Fruit fly (Drosophila melanogaster) whole organism, embryonic: ENCODE results near the gene HUWE1.

ENCODE experiments used
- C15 ChIP-seq: fragments of 200-800 bp; sonication (Bioruptor generic); IDR thresholded peaks from 3 replicates; pipeline ENCODE4 v1.3.6; 2022; ENCODE audit warnings: missing biosample characterization, missing genetic modification characterization
- CG18476 ChIP-seq: fragments of 200-800 bp; sonication (Bioruptor generic); optimal IDR thresholded peaks from 2 replicates; lab custom pipeline; 2016; ENCODE audit warnings: missing biosample characterization, mild to moderate bottlenecking, missing genetic modification characterization
- CG18619 ChIP-seq: fragments of 200-800 bp; sonication (Bioruptor generic); optimal IDR thresholded peaks from 3 replicates; lab custom pipeline; 2017; ENCODE audit warnings: missing biosample characterization, mild to moderate bottlenecking, missing genetic modification characterization
- CG33557 ChIP-seq: fragments of 200-800 bp; sonication (Bioruptor generic); optimal IDR thresholded peaks from 2 replicates; lab custom pipeline; 2019; ENCODE audit warnings: missing biosample characterization, mild to moderate bottlenecking, missing genetic modification characterization, moderate library complexity
- CG4854 ChIP-seq: fragments of 200-800 bp; sonication (Bioruptor generic); optimal IDR thresholded peaks from 2 replicates; lab custom pipeline; 2016; ENCODE audit warnings: missing biosample characterization, missing genetic modification characterization, inconsistent platforms
- Optix ChIP-seq: fragments of 200-800 bp; sonication (Bioruptor generic); IDR thresholded peaks from 3 replicates; pipeline ENCODE4 v1.3.6; 2022; ENCODE audit warnings: missing biosample characterization, missing genetic modification characterization
- Usf ChIP-seq: fragments of 200-800 bp; sonication (Bioruptor generic); optimal IDR thresholded peaks from 2 replicates; lab custom pipeline; 2017; ENCODE audit warnings: missing genotype, missing biosample characterization, missing genetic modification characterization
- lbe ChIP-seq: fragments of 200-800 bp; sonication (Bioruptor generic); optimal IDR thresholded peaks from 2 replicates; lab custom pipeline; 2016; ENCODE audit warnings: missing biosample characterization, mild to moderate bottlenecking, missing genetic modification characterization
- pita ChIP-seq: fragments of 200-800 bp; sonication (Bioruptor generic); optimal IDR thresholded peaks from 2 replicates; lab custom pipeline; 2017; ENCODE audit warnings: missing biosample characterization, mild to moderate bottlenecking, missing genetic modification characterization
- ro ChIP-seq: fragments of 200-800 bp; sonication (Bioruptor generic); IDR thresholded peaks from 2 replicates; pipeline ENCODE4 v1.3.6; 2022; ENCODE audit warnings: missing biosample characterization, missing genetic modification characterization

DNA sequence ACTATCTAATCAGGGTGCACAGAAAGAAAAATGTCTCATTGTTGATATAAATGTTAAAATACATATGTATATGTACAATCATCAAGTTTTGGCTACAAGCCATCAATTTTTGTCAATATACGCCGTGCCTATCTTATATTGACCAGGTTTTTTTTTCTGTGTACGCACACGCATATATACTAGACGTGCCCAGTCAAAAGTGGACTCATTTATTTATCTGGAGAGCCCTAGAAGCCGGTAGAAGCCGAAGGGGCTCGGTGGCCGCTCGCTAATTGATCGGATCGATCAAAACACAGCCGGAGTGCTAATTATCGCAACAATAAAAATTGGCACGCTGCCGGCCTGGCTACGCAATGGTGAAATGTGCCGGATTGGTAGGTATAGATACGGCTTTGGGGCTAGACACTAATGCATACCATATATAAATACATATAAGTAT lies 27.9 kb downstream of the HUWE1 start:
- TF ChIP-seq CG33557 (GFP tag; lab: Kevin White, UChicago) (no peak), CG18476 (GFP tag; lab: Kevin White, UChicago) (no peak), lbe (GFP tag; lab: Kevin White, UChicago) (peak; percentile 79), C15 (peak; percentile 47; the same call in 1 of the 3 replicates), CG18619 (GFP tag; lab: Kevin White, UChicago) (peak; percentile 76), pita (GFP tag; lab: Kevin White, UChicago) (no peak), CG4854 (GFP tag; lab: Kevin White, UChicago) (peak; percentile 27), Optix (GFP tag; lab: Robert Waterston, UW) (0 out of 3 replicates have a peak, but pooled peaks have one; percentile 16), Usf (GFP tag; lab: Kevin White, UChicago) (no peak), ro (GFP tag; lab: Robert Waterston, UW) (no peak)
